Fruit fly (Drosophila melanogaster) whole organism, embryonic: Measurements from ENCODE around the gene Iyd.
A peak's percentile ranks its signal among the peaks of the same experiment; 100 is the strongest.

Experiments used
- Asciz ChIP-seq: fragments of 200-800 bp; sonication (Bioruptor generic); optimal IDR thresholded peaks from 2 replicates; lab custom pipeline; 2017; ENCODE audit warnings: missing biosample characterization, mild to moderate bottlenecking, missing genetic modification characterization, missing genetic modification reagents
- Atf3 ChIP-seq: fragments of 200-800 bp; sonication (Bioruptor generic); optimal IDR thresholded peaks from 3 replicates; lab custom pipeline; 2016; ENCODE audit warnings: missing biosample characterization, missing genetic modification characterization
- CG11398 ChIP-seq: fragments of 200-800 bp; sonication (Bioruptor generic); optimal IDR thresholded peaks from 2 replicates; lab custom pipeline; 2016; ENCODE audit warnings: missing biosample characterization, missing genetic modification characterization
- CG11723 ChIP-seq: fragments of 200-800 bp; sonication (Bioruptor generic); optimal IDR thresholded peaks from 2 replicates; lab custom pipeline; 2017; ENCODE audit warnings: missing biosample characterization, mild to moderate bottlenecking, missing genetic modification characterization
- CG13296 ChIP-seq: fragments of 200-800 bp; sonication (Bioruptor generic); optimal IDR thresholded peaks from 3 replicates; lab custom pipeline; 2018; ENCODE audit warnings: missing biosample characterization, mild to moderate bottlenecking, missing genetic modification characterization
- CG15073 ChIP-seq: fragments of 200-800 bp; sonication (Bioruptor generic); optimal IDR thresholded peaks from 2 replicates; lab custom pipeline; 2016; ENCODE audit warnings: missing biosample characterization, missing genetic modification characterization
- CG2875 ChIP-seq: fragments of 200-800 bp; sonication (Bioruptor generic); optimal IDR thresholded peaks from 2 replicates; lab custom pipeline; 2017; ENCODE audit warnings: missing biosample characterization, mild to moderate bottlenecking, missing genetic modification characterization, missing genetic modification reagents
- CG32772 ChIP-seq: fragments of 200-800 bp; sonication (Bioruptor generic); IDR thresholded peaks from 2 replicates; pipeline ENCODE4 v1.3.6; 2022; ENCODE audit warnings: missing biosample characterization, missing genetic modification characterization
- CG33213 ChIP-seq: fragments of 200-800 bp; sonication (Bioruptor generic); optimal IDR thresholded peaks from 3 replicates; lab custom pipeline; 2016; ENCODE audit warnings: missing biosample characterization, missing genetic modification characterization
- CG3407 ChIP-seq: fragments of 200-800 bp; sonication (Bioruptor generic); optimal IDR thresholded peaks from 2 replicates; lab custom pipeline; 2018; ENCODE audit warnings: missing biosample characterization, mild to moderate bottlenecking, missing genetic modification characterization
- CG3726 ChIP-seq: fragments of 200-800 bp; sonication (Bioruptor generic); IDR thresholded peaks from 3 replicates; pipeline ENCODE4, ENCODE4 v1.3.6; 2022; ENCODE audit warnings: missing biosample characterization, missing genetic modification characterization
- CG4617 ChIP-seq: fragments of 200-800 bp; sonication (Bioruptor generic); optimal IDR thresholded peaks from 3 replicates; lab custom pipeline; 2016; ENCODE audit warnings: missing biosample characterization, missing genetic modification characterization, borderline replicate concordance
- CG4820 ChIP-seq: fragments of 200-800 bp; sonication (Bioruptor generic); optimal IDR thresholded peaks from 3 replicates; lab custom pipeline; 2016; ENCODE audit warnings: missing biosample characterization, missing genetic modification characterization
- CG6854 ChIP-seq: fragments of 200-800 bp; sonication (Bioruptor generic); optimal IDR thresholded peaks from 3 replicates; lab custom pipeline; 2017; ENCODE audit warnings: missing biosample characterization, mild to moderate bottlenecking, missing genetic modification characterization
- CG7271 ChIP-seq: fragments of 200-800 bp; sonication (Bioruptor generic); optimal IDR thresholded peaks from 2 replicates; lab custom pipeline; 2018; ENCODE audit warnings: missing biosample characterization, mild to moderate bottlenecking, missing genetic modification characterization, moderate library complexity
- CG7357 ChIP-seq: fragments of 200-800 bp; sonication (Bioruptor generic); IDR thresholded peaks from 3 replicates; pipeline ENCODE4 v1.3.6; 2022; ENCODE audit warnings: missing biosample characterization, missing genetic modification characterization
- CG8359 ChIP-seq: fragments of 200-800 bp; sonication (Bioruptor generic); optimal IDR thresholded peaks from 2 replicates; lab custom pipeline; 2017; ENCODE audit warnings: missing biosample characterization, mild to moderate bottlenecking, missing genetic modification characterization, borderline replicate concordance
- CG9932 ChIP-seq: fragments of 200-800 bp; sonication (Bioruptor generic); IDR thresholded peaks from 2 replicates; pipeline ENCODE4 v1.3.6; 2022; ENCODE audit warnings: missing biosample characterization, missing genetic modification characterization
- Camta ChIP-seq: fragments of 200-800 bp; sonication (Bioruptor generic); optimal IDR thresholded peaks from 2 replicates; lab custom pipeline; 2016; ENCODE audit warnings: missing biosample characterization, missing genetic modification characterization
- D19B ChIP-seq: fragments of 200-800 bp; sonication (Bioruptor generic); optimal IDR thresholded peaks from 2 replicates; lab custom pipeline; 2017; ENCODE audit warnings: missing biosample characterization, mild to moderate bottlenecking, missing genetic modification characterization
- Doc2 ChIP-seq: fragments of 200-800 bp; sonication (Bioruptor generic); IDR thresholded peaks from 2 replicates; pipeline ENCODE4 v1.3.6; 2022; ENCODE audit warnings: missing biosample characterization, missing genetic modification characterization
- Eip74EF ChIP-seq, 2 experiments: fragments of 200-800 bp in 1 of 2; fragments of >200 bp in 1 of 2; sonication (Bioruptor generic) in 1 of 2; optimal IDR thresholded peaks; 2 replicates each; lab custom pipeline; 2017 to 2019; ENCODE audit warnings: missing biosample characterization in 2 of 2, missing genetic modification characterization in 2 of 2, mild to moderate bottlenecking in 1 of 2, moderate library complexity in 1 of 2
- Elba2 ChIP-seq: fragments of 200-800 bp; sonication (Bioruptor generic); optimal IDR thresholded peaks from 3 replicates; lab custom pipeline; 2016; ENCODE audit warnings: missing biosample characterization, missing genetic modification characterization
- HLH3B ChIP-seq: fragments of 200-800 bp; sonication (Bioruptor generic); IDR thresholded peaks from 2 replicates; pipeline ENCODE4 v1.3.6; 2022; ENCODE audit warnings: missing biosample characterization, missing genetic modification characterization
- HLH4C ChIP-seq: fragments of 200-800 bp; sonication (Bioruptor generic); IDR thresholded peaks from 3 replicates; pipeline ENCODE4 v1.3.6; 2022; ENCODE audit warnings: missing biosample characterization, missing genetic modification characterization; ENCODE audit not compliant: partially characterized antibody
- Hmx ChIP-seq: fragments of 200-800 bp; sonication (Bioruptor generic); optimal IDR thresholded peaks from 2 replicates; lab custom pipeline; 2016; ENCODE audit warnings: missing biosample characterization, missing genetic modification characterization
- Nf-YA ChIP-seq: fragments of 200-800 bp; sonication (Bioruptor generic); IDR thresholded peaks from 2 replicates; pipeline ENCODE4 v1.3.6; 2022; ENCODE audit warnings: missing biosample characterization, missing genetic modification characterization
- Side ChIP-seq: fragments of 200-800 bp; sonication (Bioruptor generic); optimal IDR thresholded peaks from 2 replicates; lab custom pipeline; 2016; ENCODE audit warnings: missing biosample characterization, missing genetic modification characterization
- Six4 ChIP-seq: fragments of 200-800 bp; sonication (Bioruptor generic); optimal IDR thresholded peaks from 2 replicates; lab custom pipeline; 2016; ENCODE audit warnings: missing biosample characterization, missing genetic modification characterization
- Sox100B ChIP-seq: fragments of 200-800 bp; sonication (Bioruptor generic); optimal IDR thresholded peaks from 3 replicates; lab custom pipeline; 2018; ENCODE audit warnings: missing biosample characterization, mild to moderate bottlenecking, missing genetic modification characterization
- bcd ChIP-seq: fragments of 200-800 bp; sonication (Bioruptor generic); optimal IDR thresholded peaks from 2 replicates; lab custom pipeline; 2017; ENCODE audit warnings: missing biosample characterization, mild to moderate bottlenecking, missing genetic modification characterization
- caup ChIP-seq: fragments of 200-800 bp; sonication (Bioruptor generic); optimal IDR thresholded peaks from 3 replicates; lab custom pipeline; 2017; ENCODE audit warnings: missing biosample characterization, mild to moderate bottlenecking, missing genetic modification characterization, moderate library complexity; ENCODE audit not compliant: severe bottlenecking
- ci ChIP-seq: fragments of 200-800 bp; sonication (Bioruptor generic); IDR thresholded peaks from 3 replicates; pipeline ENCODE4 v1.3.6; 2022; ENCODE audit warnings: missing biosample characterization, missing genetic modification characterization
- exex ChIP-seq: fragments of 200-800 bp; sonication (Bioruptor generic); optimal IDR thresholded peaks from 4 replicates; lab custom pipeline; 2018; ENCODE audit warnings: missing biosample characterization, mild to moderate bottlenecking, missing genetic modification characterization, moderate library complexity
- gsb-n ChIP-seq: fragments of 200-800 bp; sonication (Bioruptor generic); optimal IDR thresholded peaks from 3 replicates; lab custom pipeline; 2018; ENCODE audit warnings: missing biosample characterization, mild to moderate bottlenecking, missing genetic modification characterization
- gt ChIP-seq: fragments of 200-800 bp; sonication (Bioruptor generic); IDR thresholded peaks from 2 replicates; pipeline ENCODE4 v1.3.6; 2022; ENCODE audit warnings: missing biosample characterization, missing genetic modification characterization
- klu ChIP-seq: fragments of 200-800 bp; sonication (Bioruptor generic); IDR thresholded peaks from 2 replicates; pipeline ENCODE4 v1.3.6; 2022; ENCODE audit warnings: missing biosample characterization, missing genetic modification characterization
- lola ChIP-seq, 3 experiments: fragments of >200 bp in 2 of 3; fragments of 200-800 bp in 1 of 3; sonication (Bioruptor generic) in 1 of 3; optimal IDR thresholded peaks; 2 replicates each; lab custom pipeline; 2017 to 2019; ENCODE audit warnings: missing biosample characterization in 3 of 3, missing genetic modification characterization in 3 of 3, mild to moderate bottlenecking in 1 of 3, moderate library complexity in 1 of 3
- luna ChIP-seq: fragments of 200-800 bp; sonication (Bioruptor generic); optimal IDR thresholded peaks from 2 replicates; lab custom pipeline; 2016; ENCODE audit warnings: missing biosample characterization, missing genetic modification characterization
- pfk ChIP-seq: fragments of 200-800 bp; sonication (Bioruptor generic); optimal IDR thresholded peaks from 2 replicates; lab custom pipeline; 2018; ENCODE audit warnings: missing biosample characterization, mild to moderate bottlenecking, missing genetic modification characterization, moderate library complexity
- phol ChIP-seq: fragments of 200-800 bp; sonication (Bioruptor generic); optimal IDR thresholded peaks from 3 replicates; lab custom pipeline; 2018; ENCODE audit warnings: missing biosample characterization, mild to moderate bottlenecking, missing genetic modification characterization, moderate library complexity
- repo ChIP-seq: fragments of 200-800 bp; sonication (Bioruptor generic); optimal IDR thresholded peaks from 2 replicates; lab custom pipeline; 2016; ENCODE audit warnings: missing biosample characterization, missing genetic modification characterization
- row ChIP-seq: fragments of 200-800 bp; sonication (Bioruptor generic); IDR thresholded peaks from 3 replicates; pipeline ENCODE4 v1.3.6; 2022; ENCODE audit warnings: missing biosample characterization, missing genetic modification characterization
- sima ChIP-seq: fragments of 200-800 bp; sonication (Bioruptor generic); optimal IDR thresholded peaks from 2 replicates; lab custom pipeline; 2016; ENCODE audit warnings: missing biosample characterization, missing genetic modification characterization
- sisA ChIP-seq: fragments of 200-800 bp; sonication (Bioruptor generic); IDR thresholded peaks from 2 replicates; pipeline ENCODE4 v1.3.6; 2022; ENCODE audit warnings: missing biosample characterization, missing genetic modification characterization
- sqz ChIP-seq: fragments of 200-800 bp; sonication (Bioruptor generic); optimal IDR thresholded peaks from 3 replicates; lab custom pipeline; 2018; ENCODE audit warnings: missing biosample characterization, mild to moderate bottlenecking, missing genetic modification characterization
- ssp ChIP-seq: fragments of 200-800 bp; sonication (Bioruptor generic); IDR thresholded peaks from 2 replicates; pipeline ENCODE4 v1.3.6; 2022; ENCODE audit warnings: missing biosample characterization, missing genetic modification characterization
- trem ChIP-seq: fragments of 200-800 bp; optimal IDR thresholded peaks from 3 replicates; lab custom pipeline; 2019; ENCODE audit warnings: missing biosample characterization, mild to moderate bottlenecking, missing genetic modification characterization, moderate library complexity
- tup ChIP-seq: fragments of 200-800 bp; sonication (Bioruptor generic); optimal IDR thresholded peaks from 2 replicates; lab custom pipeline; 2016; ENCODE audit warnings: missing biosample characterization, mild to moderate bottlenecking, missing genetic modification characterization, moderate library complexity

The Iyd gene

dm6 chr3L:11113198-11114197, 17.5 kb upstream of the Iyd start, which contains the start of gene Sod1 (continued):
- no peak for TF ChIP-seq Eip74EF (GFP tag; optimal IDR thresholded peaks at IDR 0.05; lab: Kevin White, UChicago)
- no peak for TF ChIP-seq bcd (GFP tag; lab: Kevin White, UChicago)
- TF ChIP-seq Doc2 (GFP tag; lab: Robert Waterston, UW): no peak
- TF ChIP-seq CG7357 (GFP tag; lab: Robert Waterston, UW): peak; percentile 71
- no peak for TF ChIP-seq CG33213 (GFP tag; lab: Kevin White, UChicago)
- TF ChIP-seq CG13296: no peak
- TF ChIP-seq CG9932 (GFP tag; lab: Robert Waterston, UW): no peak
- no peak for TF ChIP-seq CG7271
- TF ChIP-seq CG32772 (GFP tag; lab: Robert Waterston, UW): no peak
- TF ChIP-seq Side (GFP tag; lab: Kevin White, UChicago): no peak
- TF ChIP-seq Atf3 (GFP tag; lab: Kevin White, UChicago): no peak
- peak; percentile 8 for TF ChIP-seq phol
- no peak for TF ChIP-seq luna (GFP tag; lab: Kevin White, UChicago)
- TF ChIP-seq pfk (GFP tag; lab: Kevin White, UChicago): no peak
- TF ChIP-seq repo (GFP tag; lab: Kevin White, UChicago): no peak
- no peak for TF ChIP-seq gsb-n (tag; lab: Kevin White, UChicago)
- TF ChIP-seq row: peak; percentile 45; the same call in 2 of the 3 replicates
- no peak for TF ChIP-seq Sox100B
- TF ChIP-seq CG4617 (GFP tag; lab: Kevin White, UChicago): peak; percentile 40
- no peak for TF ChIP-seq CG3726
- no peak for TF ChIP-seq CG6854
- no peak for TF ChIP-seq sima (GFP tag; lab: Kevin White, UChicago)
- TF ChIP-seq CG3407 (GFP tag; lab: Kevin White, UChicago): no peak
- TF ChIP-seq Asciz (GFP tag; lab: Kevin White, UChicago): no peak
- no peak for TF ChIP-seq gt (GFP tag; lab: Robert Waterston, UW)
- TF ChIP-seq CG15073 (GFP tag; lab: Kevin White, UChicago): no peak
- TF ChIP-seq D19B (GFP tag; lab: Kevin White, UChicago): no peak
- no peak for TF ChIP-seq tup (GFP tag; lab: Kevin White, UChicago)
- no peak for TF ChIP-seq klu (GFP tag; lab: Robert Waterston, UW)
- no peak for TF ChIP-seq CG2875 (GFP tag; lab: Kevin White, UChicago)
- no peak for TF ChIP-seq ci
- no peak for TF ChIP-seq Elba2 (GFP tag; lab: Kevin White, UChicago)
- TF ChIP-seq sisA (GFP tag; lab: Robert Waterston, UW): no peak
- TF ChIP-seq Nf-YA: no peak
- no peak for TF ChIP-seq caup
- peak; percentile 30 for TF ChIP-seq exex (tag; lab: Kevin White, UChicago)
- no peak for TF ChIP-seq trem
- no peak for TF ChIP-seq Camta (GFP tag; lab: Kevin White, UChicago)
- no peak for TF ChIP-seq CG11398 (GFP tag; lab: Kevin White, UChicago)
- TF ChIP-seq sqz (GFP tag; lab: Kevin White, UChicago): peak; percentile 22
- no peak for TF ChIP-seq CG8359 (GFP tag; lab: Kevin White, UChicago)
- TF ChIP-seq Six4: no peak
- TF ChIP-seq HLH4C (GFP tag; lab: Robert Waterston, UW): no peak
- no peak for TF ChIP-seq CG11723 (GFP tag; lab: Kevin White, UChicago)
- TF ChIP-seq CG4820: no peak
- no peak for TF ChIP-seq HLH3B (GFP tag; lab: Robert Waterston, UW)
- TF ChIP-seq Hmx (GFP tag; lab: Kevin White, UChicago): no peak
- no peak for TF ChIP-seq lola (GFP tag; optimal IDR thresholded peaks at IDR 0.05; lab: Kevin White, UChicago)
- peak; percentile 76 for TF ChIP-seq ssp
